Worm (Caenorhabditis elegans) whole organism, L2 larva: ENCODE results near the gene cubn-1.

ENCODE experiments used
- C34F6.9 ChIP-seq: fragments of 150-350 bp; optimal IDR thresholded peaks from 2 replicates; lab custom pipeline; 2014; ENCODE audit warnings: missing biosample characterization, missing genetic modification characterization
- F13H6.1 ChIP-seq: sonication (generic microtip); optimal IDR thresholded peaks from 2 replicates; lab custom pipeline; 2016; ENCODE audit warnings: missing genetic modification characterization, missing compliant biosample characterization
- R02D3.7 ChIP-seq: fragments of 150-350 bp; optimal IDR thresholded peaks from 2 replicates; lab custom pipeline; 2014; ENCODE audit warnings: missing biosample characterization, missing genetic modification characterization
- alr-1 ChIP-seq: fragments of 150-350 bp; optimal IDR thresholded peaks from 2 replicates; lab custom pipeline; 2014; ENCODE audit warnings: missing biosample characterization, missing genetic modification characterization
- aly-2 ChIP-seq: fragments of 150-350 bp; optimal IDR thresholded peaks from 2 replicates; lab custom pipeline; 2014; ENCODE audit warnings: missing biosample characterization, missing genetic modification characterization
- ama-1 ChIP-seq: fragments of 150-350 bp; optimal IDR thresholded peaks from 2 replicates; lab custom pipeline; 2018; ENCODE audit warnings: inconsistent platforms
- ceh-16 ChIP-seq: fragments of 150-350 bp; optimal IDR thresholded peaks from 2 replicates; lab custom pipeline; 2014; ENCODE audit warnings: missing biosample characterization, missing genetic modification characterization
- ceh-82 ChIP-seq: fragments of 150-350 bp; optimal IDR thresholded peaks from 2 replicates; lab custom pipeline; 2014; ENCODE audit warnings: missing biosample characterization, missing genetic modification characterization
- crh-2 ChIP-seq: sonication (generic microtip); optimal IDR thresholded peaks from 2 replicates; lab custom pipeline; 2017; ENCODE audit warnings: missing biosample characterization, missing genetic modification characterization
- egl-27 ChIP-seq: sonication (generic microtip); optimal IDR thresholded peaks from 3 replicates; lab custom pipeline; 2017; ENCODE audit warnings: missing biosample characterization, missing genetic modification reagents, missing genetic modification characterization
- elt-3 ChIP-seq: sonication (generic microtip); optimal IDR thresholded peaks from 2 replicates; lab custom pipeline; 2017; ENCODE audit warnings: missing biosample characterization, missing genetic modification characterization
- fos-1 ChIP-seq: fragments of 150-350 bp; optimal IDR thresholded peaks from 2 replicates; lab custom pipeline; 2014; ENCODE audit warnings: missing biosample characterization, missing genetic modification characterization
- gmeb-1 ChIP-seq: fragments of 150-350 bp; optimal IDR thresholded peaks from 2 replicates; lab custom pipeline; 2014; ENCODE audit warnings: missing biosample characterization, missing genetic modification characterization
- lin-11 ChIP-seq: fragments of 150-350 bp; sonication (generic microtip); optimal IDR thresholded peaks from 2 replicates; lab custom pipeline; 2014; ENCODE audit warnings: missing biosample characterization, missing genetic modification characterization, inconsistent platforms, mixed read lengths
- lsy-2 ChIP-seq, 2 experiments: fragments of 150-350 bp in 1 of 2; sonication (generic microtip) in 1 of 2; optimal IDR thresholded peaks; 2 replicates each; lab custom pipeline; 2014 to 2017; ENCODE audit warnings: missing biosample characterization in 2 of 2, missing genetic modification characterization in 2 of 2
- mab-5 ChIP-seq: fragments of 150-350 bp; optimal IDR thresholded peaks from 2 replicates; lab custom pipeline; 2014; ENCODE audit warnings: missing biosample characterization, missing genetic modification characterization
- mbf-1 ChIP-seq: sonication (generic microtip); optimal IDR thresholded peaks from 2 replicates; lab custom pipeline; 2017; ENCODE audit warnings: missing biosample characterization, missing genetic modification characterization
- mdl-1 ChIP-seq, 2 experiments: fragments of 150-350 bp in 1 of 2; sonication (generic microtip) in 1 of 2; optimal IDR thresholded peaks; 2 replicates each; lab custom pipeline; 2017; ENCODE audit warnings: missing biosample characterization in 2 of 2, missing genetic modification characterization in 2 of 2
- nhr-11 ChIP-seq: fragments of 150-350 bp; optimal IDR thresholded peaks from 2 replicates; lab custom pipeline; 2014; ENCODE audit warnings: missing biosample characterization, missing genetic modification characterization
- nhr-129 ChIP-seq: fragments of 150-350 bp; optimal IDR thresholded peaks from 2 replicates; lab custom pipeline; 2014; ENCODE audit warnings: missing biosample characterization, missing genetic modification characterization
- nhr-21 ChIP-seq: fragments of 150-350 bp; optimal IDR thresholded peaks from 2 replicates; lab custom pipeline; 2014; ENCODE audit warnings: missing biosample characterization, missing genetic modification characterization
- nhr-23 ChIP-seq: fragments of 150-350 bp; optimal IDR thresholded peaks from 2 replicates; lab custom pipeline; 2014; ENCODE audit warnings: missing biosample characterization, missing genetic modification reagents, missing genetic modification characterization
- nhr-237 ChIP-seq: fragments of 150-350 bp; optimal IDR thresholded peaks from 2 replicates; lab custom pipeline; 2014; ENCODE audit warnings: missing biosample characterization, missing genetic modification characterization
- nhr-25 ChIP-seq: fragments of 150-350 bp; sonication (generic microtip); optimal IDR thresholded peaks from 3 replicates; lab custom pipeline; 2014; ENCODE audit warnings: missing biosample characterization, missing genetic modification characterization
- nhr-6 ChIP-seq: fragments of 150-350 bp; optimal IDR thresholded peaks from 2 replicates; lab custom pipeline; 2014; ENCODE audit warnings: missing biosample characterization, missing genetic modification characterization
- nhr-77 ChIP-seq: fragments of 150-350 bp; optimal IDR thresholded peaks from 2 replicates; lab custom pipeline; 2014; ENCODE audit warnings: missing biosample characterization, missing genetic modification characterization
- sem-4 ChIP-seq: fragments of 150-350 bp; optimal IDR thresholded peaks from 2 replicates; lab custom pipeline; 2014; ENCODE audit warnings: missing biosample characterization, missing genetic modification reagents, missing genetic modification characterization
- skn-1 ChIP-seq: sonication (generic microtip); optimal IDR thresholded peaks from 2 replicates; lab custom pipeline; 2017; ENCODE audit warnings: missing biosample characterization, missing genetic modification characterization
- sma-3 ChIP-seq: sonication (generic microtip); optimal IDR thresholded peaks from 2 replicates; lab custom pipeline; 2016; ENCODE audit warnings: missing genetic modification reagents, missing genetic modification characterization, missing compliant biosample characterization
- sma-9 ChIP-seq, 2 experiments: fragments of 150-350 bp in 1 of 2; sonication (generic microtip) in 1 of 2; optimal IDR thresholded peaks; 2 replicates each; lab custom pipeline; 2014 to 2016; ENCODE audit warnings: missing genetic modification characterization in 2 of 2, mild to moderate bottlenecking in 1 of 2, missing biosample characterization in 1 of 2, missing compliant biosample characterization in 1 of 2, missing genetic modification reagents in 1 of 2, moderate library complexity in 1 of 2
- snpc-4 ChIP-seq: fragments of 150-350 bp; optimal IDR thresholded peaks from 2 replicates; lab custom pipeline; 2014; ENCODE audit warnings: missing biosample characterization, missing genetic modification characterization
- unc-55 ChIP-seq: fragments of 150-350 bp; sonication (generic microtip); optimal IDR thresholded peaks from 3 replicates; lab custom pipeline; 2014; ENCODE audit warnings: missing biosample characterization, missing genetic modification reagents, missing genetic modification characterization
- zag-1 ChIP-seq: fragments of 150-350 bp; optimal IDR thresholded peaks from 2 replicates; lab custom pipeline; 2014; ENCODE audit warnings: missing biosample characterization, missing genetic modification characterization
- ztf-1 ChIP-seq: fragments of 200-800 bp; sonication (Bioruptor generic); conservative IDR thresholded peaks from 2 replicates; pipeline ENCODE4 v1.3.6; 2022; ENCODE audit warnings: missing genetic modification characterization, missing compliant biosample characterization
- ztf-11 ChIP-seq: sonication (generic microtip); optimal IDR thresholded peaks from 2 replicates; lab custom pipeline; 2017; ENCODE audit warnings: missing biosample characterization, missing genetic modification characterization
- ztf-4 ChIP-seq: fragments of 150-350 bp; optimal IDR thresholded peaks from 2 replicates; lab custom pipeline; 2014; ENCODE audit warnings: missing biosample characterization, missing genetic modification characterization

cubn-1 gene

ce11 chrV:12632048-12632447, 20.9 kb downstream of the cubn-1 start, which contains the start of gene srx-113:
Gene srx-113 (minus strand): TSS chrV:12632148.
- TF ChIP-seq ceh-16 (tag; lab: Kevin White, UChicago): no peak
- no peak for TF ChIP-seq unc-55 (GFP tag; lab: Kevin White, UChicago)
- no peak for TF ChIP-seq aly-2 (tag; lab: Kevin White, UChicago)
- no peak for TF ChIP-seq nhr-11 (tag; lab: Kevin White, UChicago)
- no peak for TF ChIP-seq nhr-6 (tag; lab: Kevin White, UChicago)
- TF ChIP-seq snpc-4 (tag; lab: Kevin White, UChicago): no peak
- no peak for TF ChIP-seq sma-3 (GFP tag; lab: Kevin White, UChicago)
- TF ChIP-seq elt-3 (tag; lab: Kevin White, UChicago): no peak
- TF ChIP-seq nhr-129 (tag; lab: Kevin White, UChicago): no peak
- no peak for TF ChIP-seq skn-1 (tag; lab: Kevin White, UChicago)
- no peak for TF ChIP-seq alr-1 (tag; lab: Kevin White, UChicago)
- no peak for TF ChIP-seq lin-11 (tag; lab: Kevin White, UChicago)
- no peak for TF ChIP-seq ztf-1
- TF ChIP-seq, all 48 proteins: peak for 0

- no peak for TF ChIP-seq R02D3.7 (tag; lab: Kevin White, UChicago)
- TF ChIP-seq mdl-1 (tag; optimal IDR thresholded peaks at IDR 0.05; lab: Kevin White, UChicago): no peak
- TF ChIP-seq ceh-16 (tag; lab: Kevin White, UChicago): no peak
These were observed 21.9 kb downstream of the cubn-1 start for ce11 chrV:12633046-12633445.

ce11 chrV:12634050-12634449, 22.9 kb downstream of the cubn-1 start:
- TF ChIP-seq egl-27 (tag; lab: Kevin White, UChicago) (no peak), nhr-237 (tag; lab: Kevin White, UChicago) (no peak), lsy-2 (tag; optimal IDR thresholded peaks at IDR 0.05; lab: Kevin White, UChicago) (no peak), R02D3.7 (tag; lab: Kevin White, UChicago) (no peak), nhr-21 (tag; lab: Kevin White, UChicago) (no peak), ama-1 (lab: Kevin White, UChicago) (no peak), mbf-1 (tag; lab: Kevin White, UChicago) (no peak), unc-55 (GFP tag; lab: Kevin White, UChicago) (no peak), C34F6.9 (no peak), sma-3 (GFP tag; lab: Kevin White, UChicago) (no peak), nhr-11 (tag; lab: Kevin White, UChicago) (no peak), nhr-23 (no peak)

ce11 chrV:12634746-12635145, 23.6 kb downstream of the cubn-1 start:
- TF ChIP-seq gmeb-1 (tag; lab: Kevin White, UChicago) (no peak), sma-9 (GFP tag; optimal IDR thresholded peaks at IDR 0.05; lab: Kevin White, UChicago) (peak; percentile 55), sma-9 (tag; optimal IDR thresholded peaks at IDR 0.05; lab: Kevin White, UChicago) (no peak)
- TF ChIP-seq, all 48 proteins: peak for 1

- TF ChIP-seq aly-2 (tag; lab: Kevin White, UChicago): no peak
- TF ChIP-seq C34F6.9: peak; percentile 63
- TF ChIP-seq crh-2 (tag; lab: Kevin White, UChicago): peak; percentile 42
- TF ChIP-seq sma-9 (GFP tag; optimal IDR thresholded peaks at IDR 0.05; lab: Kevin White, UChicago): peak; percentile 91
- no peak for TF ChIP-seq sma-9 (tag; optimal IDR thresholded peaks at IDR 0.05; lab: Kevin White, UChicago)
- peak; percentile 72 for TF ChIP-seq gmeb-1 (tag; lab: Kevin White, UChicago)
- no peak for TF ChIP-seq zag-1 (tag; lab: Kevin White, UChicago)
- TF ChIP-seq ztf-4 (tag; lab: Kevin White, UChicago): peak; percentile 4
- TF ChIP-seq nhr-21 (tag; lab: Kevin White, UChicago): peak; percentile 22
- TF ChIP-seq mdl-1 (tag; optimal IDR thresholded peaks at IDR 0.05; lab: Kevin White, UChicago): peak in 1 of 2 experiments; percentile 27
- TF ChIP-seq nhr-129 (tag; lab: Kevin White, UChicago): peak; percentile 83
- no peak for TF ChIP-seq ceh-82 (tag; lab: Kevin White, UChicago)
- TF ChIP-seq fos-1: peak; percentile 15
- TF ChIP-seq ztf-11 (tag; lab: Kevin White, UChicago): no peak
- peak; percentile 92 for TF ChIP-seq sma-3 (GFP tag; lab: Kevin White, UChicago)
These were observed 24.1 kb downstream of the cubn-1 start for ce11 chrV:12635218-12635617.

- TF ChIP-seq sma-3 (GFP tag; lab: Kevin White, UChicago): no peak
- TF ChIP-seq C34F6.9: peak; percentile 3
- TF ChIP-seq nhr-77: no peak
- peak; percentile 55 for TF ChIP-seq nhr-129 (tag; lab: Kevin White, UChicago)
- peak; percentile 24 for TF ChIP-seq sem-4
- peak; percentile 62 for TF ChIP-seq sma-9 (GFP tag; optimal IDR thresholded peaks at IDR 0.05; lab: Kevin White, UChicago)
- TF ChIP-seq sma-9 (tag; optimal IDR thresholded peaks at IDR 0.05; lab: Kevin White, UChicago): no peak
- peak; percentile 41 for TF ChIP-seq F13H6.1 (tag; lab: Kevin White, UChicago)
- TF ChIP-seq nhr-25 (tag; lab: Kevin White, UChicago): peak; percentile 71
- TF ChIP-seq lsy-2 (tag; optimal IDR thresholded peaks at IDR 0.05; lab: Kevin White, UChicago): peak in 1 of 2 experiments; percentile 31
- TF ChIP-seq crh-2 (tag; lab: Kevin White, UChicago): peak; percentile 16
- peak; percentile 17 for TF ChIP-seq mab-5
- no peak for TF ChIP-seq nhr-23
These were observed 25.1 kb downstream of the cubn-1 start for ce11 chrV:12636248-12636647.
